Fruit fly (Drosophila melanogaster): ENCODE measurements around the gene Saf6.

Saf6 gene

DNA sequence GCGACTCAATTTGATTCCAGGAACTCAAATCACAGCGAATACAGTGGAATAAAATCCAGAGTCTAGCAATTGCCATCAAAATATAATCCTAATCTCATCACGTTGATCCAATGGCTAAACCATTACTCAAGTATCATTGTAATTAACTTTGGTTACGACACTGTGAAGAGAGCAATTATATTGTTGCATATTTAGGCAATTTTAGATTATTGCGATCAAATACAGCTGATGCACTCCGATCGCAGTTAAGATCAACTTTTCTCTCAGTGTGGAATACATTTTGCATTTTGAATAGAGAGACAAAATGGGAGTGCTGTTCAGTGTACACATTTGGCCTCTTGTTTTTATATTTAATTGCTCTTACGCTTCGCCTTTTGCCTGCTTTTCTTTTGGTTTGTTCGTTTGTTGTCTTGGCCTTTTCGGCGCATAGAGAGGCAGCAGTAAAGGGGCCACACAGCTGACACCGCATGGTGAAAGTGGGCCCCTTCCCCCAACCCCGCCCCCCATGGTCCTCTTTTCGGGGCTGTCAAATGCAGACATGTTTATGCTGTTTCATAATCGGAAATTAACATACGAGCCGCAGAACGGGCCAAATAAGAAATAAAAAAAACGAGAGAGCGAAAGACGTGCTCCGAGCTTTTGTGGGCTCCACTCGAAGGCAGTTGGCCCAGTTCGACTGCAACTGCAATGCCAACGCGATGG, 30.6 kb upstream of the Saf6 start (continued):
- peak; percentile 60 for TF ChIP-seq CG17829 (tag; optimal IDR thresholded peaks at IDR 0.05)
- peak; percentile 45 for TF ChIP-seq CG17385 (GFP tag; optimal IDR thresholded peaks at IDR 0.05)
- no peak for TF ChIP-seq Mrtf (GFP tag; IDR thresholded peaks at IDR 0.05)
- TF ChIP-seq CG13894 (tag; optimal IDR thresholded peaks at IDR 0.05), result no peak
- no peak for TF ChIP-seq GATAe (GFP tag; conservative IDR thresholded peaks at IDR 0.05)
- TF ChIP-seq CG9727 (GFP tag; optimal IDR thresholded peaks at IDR 0.05), result peak; percentile 37
- no peak for TF ChIP-seq kah (GFP tag; optimal IDR thresholded peaks at IDR 0.05)
- TF ChIP-seq Hey (tag; optimal IDR thresholded peaks at IDR 0.05), result no peak
- TF ChIP-seq grn (GFP tag; optimal IDR thresholded peaks at IDR 0.05), result no peak
- peak; percentile 11 for TF ChIP-seq zfh2 (GFP tag; optimal IDR thresholded peaks at IDR 0.05)
- TF ChIP-seq shn (GFP tag; optimal IDR thresholded peaks at IDR 0.05), result peak; percentile 53
- TF ChIP-seq so (GFP tag; IDR thresholded peaks at IDR 0.05), result no peak; the same call in 2 of the 3 replicates
- TF ChIP-seq CG9876 (GFP tag; optimal IDR thresholded peaks at IDR 0.05), result no peak
- TF ChIP-seq CG10431 (GFP tag; optimal IDR thresholded peaks at IDR 0.05), result no peak
- peak; percentile 88 for TF ChIP-seq dmrt99B (tag; optimal IDR thresholded peaks at IDR 0.05)
- TF ChIP-seq slp2 (GFP tag; optimal IDR thresholded peaks at IDR 0.05), result peak; percentile 62
- TF ChIP-seq CG3065 (GFP tag; optimal IDR thresholded peaks at IDR 0.05), result peak; percentile 41
- no peak for TF ChIP-seq HLH4C (GFP tag; IDR thresholded peaks at IDR 0.05; ENCODE audit: partially characterized antibody)
- no peak for TF ChIP-seq Poxn (GFP tag; IDR thresholded peaks at IDR 0.05)
- peak; percentile 48 for TF ChIP-seq CG18764 (GFP tag; optimal IDR thresholded peaks at IDR 0.05)
- no peak for TF ChIP-seq twi (tag; optimal IDR thresholded peaks at IDR 0.05)
- TF ChIP-seq ttk (GFP tag; IDR thresholded peaks at IDR 0.05), result peak; percentile 39
- peak; percentile 56 for TF ChIP-seq Sox100B (GFP tag; optimal IDR thresholded peaks at IDR 0.05)
- TF ChIP-seq Side (GFP tag; optimal IDR thresholded peaks at IDR 0.05), result no peak
- peak; percentile 44 for TF ChIP-seq CG14710 (tag; optimal IDR thresholded peaks at IDR 0.05)
- TF ChIP-seq NFAT (GFP tag; IDR thresholded peaks at IDR 0.05), result 0 out of 2 replicates have a peak, but pooled peaks have one; percentile 30
- TF ChIP-seq Oaz (GFP tag; IDR thresholded peaks at IDR 0.05), result no peak
- TF ChIP-seq CG18619 (GFP tag; optimal IDR thresholded peaks at IDR 0.05), result peak; percentile 50
- no peak for TF ChIP-seq gt (GFP tag; IDR thresholded peaks at IDR 0.05)
- no peak for TF ChIP-seq mld (GFP tag; IDR thresholded peaks at IDR 0.05; ENCODE audit: partially characterized antibody)
- peak; percentile 26 for TF ChIP-seq Meics (GFP tag; optimal IDR thresholded peaks at IDR 0.05)
- no peak for TF ChIP-seq Dip2 (GFP tag; IDR thresholded peaks at IDR 0.05)
- TF ChIP-seq CG13624 (GFP tag; optimal IDR thresholded peaks at IDR 0.05), result peak; percentile 38
- TF ChIP-seq Opbp (GFP tag; IDR thresholded peaks at IDR 0.05; ENCODE audit: partially characterized antibody), result no peak
- TF ChIP-seq CG10565 (GFP tag; optimal IDR thresholded peaks at IDR 0.05), result no peak
- peak; percentile 61 for TF ChIP-seq jing (GFP tag; optimal IDR thresholded peaks at IDR 0.05)
- TF ChIP-seq HmgZ (tag; optimal IDR thresholded peaks at IDR 0.05), result no peak
- peak; percentile 74 for TF ChIP-seq CG10979 (tag; optimal IDR thresholded peaks at IDR 0.05)
- no peak for TF ChIP-seq B-H2 (GFP tag; optimal IDR thresholded peaks at IDR 0.05)
- TF ChIP-seq CG15514 (GFP tag; optimal IDR thresholded peaks at IDR 0.05), result no peak
- TF ChIP-seq peb (GFP tag; IDR thresholded peaks at IDR 0.05), result no peak
- TF ChIP-seq crp (GFP tag; optimal IDR thresholded peaks at IDR 0.05), result peak in 1 of 2 experiments; percentile 61
- TF ChIP-seq Tbp (GFP tag; optimal IDR thresholded peaks at IDR 0.05), result no peak
- no peak for TF ChIP-seq prd (optimal IDR thresholded peaks at IDR 0.05)
- peak; percentile 62; the same call in 2 of the 3 replicates for TF ChIP-seq prd (GFP tag; IDR thresholded peaks at IDR 0.05)
- peak; percentile 46; the same call in 1 of the 2 replicates for TF ChIP-seq esg (GFP tag; conservative IDR thresholded peaks at IDR 0.05)
- peak; percentile 8 for TF ChIP-seq Dad (GFP tag; optimal IDR thresholded peaks at IDR 0.05)
- peak; percentile 68 for TF ChIP-seq CoRest (tag; optimal IDR thresholded peaks at IDR 0.05)
- peak; percentile 20; the same call in 1 of the 2 replicates for TF ChIP-seq onecut (GFP tag; IDR thresholded peaks at IDR 0.05)
- TF ChIP-seq Taf1 (GFP tag; IDR thresholded peaks at IDR 0.05), result no peak
